Worm (Caenorhabditis elegans) whole organism, L1 larva: ENCODE results near the gene del-10.

Source experiments
- C04F5.9 ChIP-seq: sonication (generic microtip); optimal IDR thresholded peaks from 2 replicates; lab custom pipeline; 2016; ENCODE audit warnings: missing genetic modification characterization, missing compliant biosample characterization
- C16A3.4 ChIP-seq: fragments of 150-350 bp; optimal IDR thresholded peaks from 2 replicates; lab custom pipeline; 2014; ENCODE audit warnings: missing biosample characterization, missing genetic modification characterization
- F16B12.6 ChIP-seq: fragments of 150-350 bp; optimal IDR thresholded peaks from 2 replicates; lab custom pipeline; 2014; ENCODE audit warnings: missing biosample characterization, missing genetic modification characterization
- Y116A8C.19 ChIP-seq: sonication (generic microtip); optimal IDR thresholded peaks from 2 replicates; lab custom pipeline; 2016; ENCODE audit warnings: missing compliant biosample characterization, missing genetic modification characterization, borderline replicate concordance
- blmp-1 ChIP-seq: fragments of 150-350 bp; optimal IDR thresholded peaks from 2 replicates; lab custom pipeline; 2014; ENCODE audit warnings: missing biosample characterization, missing genetic modification characterization
- ceh-90 ChIP-seq: sonication (generic microtip); optimal IDR thresholded peaks from 2 replicates; lab custom pipeline; 2016; ENCODE audit warnings: missing genetic modification characterization, missing compliant biosample characterization
- dsc-1 ChIP-seq: sonication (generic microtip); optimal IDR thresholded peaks from 2 replicates; lab custom pipeline; 2016; ENCODE audit warnings: mild to moderate bottlenecking, missing genetic modification characterization, missing compliant biosample characterization
- efl-1 ChIP-seq, 4 experiments: fragments of 150-350 bp; optimal IDR thresholded peaks in 3 of 4; peaks in 1 of 4; 1 replicate in 1 of 4; 2 replicates in 3 of 4; lab custom pipeline; 2014; ENCODE audit warnings: missing biosample characterization in 2 of 4, missing genetic modification characterization in 2 of 4, missing genetic modification reagents in 2 of 4
- elt-2 ChIP-seq: sonication (generic microtip); optimal IDR thresholded peaks from 2 replicates; lab custom pipeline; 2016; ENCODE audit warnings: missing genetic modification characterization, mild to moderate bottlenecking, inconsistent platforms, missing compliant biosample characterization, missing genetic modification reagents
- ets-5 ChIP-seq: fragments of 200-800 bp; sonication (Bioruptor generic); IDR thresholded peaks from 2 replicates; pipeline ENCODE4 v1.3.6; 2022; ENCODE audit warnings: missing genetic modification characterization, missing compliant biosample characterization
- fkh-4 ChIP-seq: sonication (generic microtip); optimal IDR thresholded peaks from 2 replicates; lab custom pipeline; 2016; ENCODE audit warnings: missing compliant biosample characterization, missing genetic modification characterization, borderline replicate concordance
- fkh-8 ChIP-seq: sonication (generic microtip); optimal IDR thresholded peaks from 2 replicates; lab custom pipeline; 2016; ENCODE audit warnings: mild to moderate bottlenecking, missing genetic modification characterization, missing compliant biosample characterization
- lin-13 ChIP-seq: fragments of 150-350 bp; optimal IDR thresholded peaks from 2 replicates; lab custom pipeline; 2014; ENCODE audit warnings: missing biosample characterization, missing genetic modification reagents, missing genetic modification characterization
- lin-14 ChIP-seq: fragments of 200-800 bp; sonication (Bioruptor generic); optimal IDR thresholded peaks from 2 replicates; lab custom pipeline; 2018; ENCODE audit warnings: mild to moderate bottlenecking, missing genetic modification characterization, moderate library complexity, missing compliant biosample characterization
- lin-15B ChIP-seq: fragments of 150-350 bp; sonication (generic microtip); optimal IDR thresholded peaks from 3 replicates; lab custom pipeline; 2014; ENCODE audit warnings: missing biosample characterization, missing genetic modification characterization
- lin-39 ChIP-seq: fragments of 150-350 bp; optimal IDR thresholded peaks from 2 replicates; lab custom pipeline; 2014; ENCODE audit warnings: missing biosample characterization, missing genetic modification reagents, missing genetic modification characterization
- lsy-2 ChIP-seq, 2 experiments: fragments of 150-350 bp; optimal IDR thresholded peaks; 2 replicates each; lab custom pipeline; 2014; ENCODE audit warnings: missing biosample characterization in 2 of 2, missing genetic modification characterization in 2 of 2
- mab-9 ChIP-seq: fragments of 200-800 bp; sonication (Bioruptor generic); IDR thresholded peaks from 2 replicates; pipeline ENCODE4 v1.3.6; 2022; ENCODE audit warnings: missing genetic modification reagents, missing genetic modification characterization, missing compliant biosample characterization
- mef-2 ChIP-seq: fragments of 150-350 bp; optimal IDR thresholded peaks from 2 replicates; lab custom pipeline; 2014; ENCODE audit warnings: missing biosample characterization, missing genetic modification characterization
- nhr-20 ChIP-seq: sonication (generic microtip); optimal IDR thresholded peaks from 2 replicates; lab custom pipeline; 2016; ENCODE audit warnings: mild to moderate bottlenecking, missing genetic modification characterization, missing compliant biosample characterization
- nhr-47 ChIP-seq: sonication (generic microtip); optimal IDR thresholded peaks from 2 replicates; lab custom pipeline; 2016; ENCODE audit warnings: mild to moderate bottlenecking, missing genetic modification characterization, moderate library complexity, missing compliant biosample characterization
- nhr-71 ChIP-seq: sonication (generic microtip); optimal IDR thresholded peaks from 2 replicates; lab custom pipeline; 2016; ENCODE audit warnings: mild to moderate bottlenecking, missing genetic modification characterization, moderate library complexity, missing compliant biosample characterization
- rnt-1 ChIP-seq: sonication (generic microtip); optimal IDR thresholded peaks from 2 replicates; lab custom pipeline; 2016; ENCODE audit warnings: mild to moderate bottlenecking, missing genetic modification characterization, moderate library complexity, missing compliant biosample characterization
- snpc-4 ChIP-seq: fragments of 150-350 bp; optimal IDR thresholded peaks from 2 replicates; lab custom pipeline; 2014; ENCODE audit warnings: missing biosample characterization, missing genetic modification characterization
- sox-4 ChIP-seq: sonication (generic microtip); optimal IDR thresholded peaks from 2 replicates; lab custom pipeline; 2016; ENCODE audit warnings: missing genetic modification characterization, missing compliant biosample characterization
- sup-37 ChIP-seq: fragments of 200-800 bp; sonication (Bioruptor generic); optimal IDR thresholded peaks from 2 replicates; lab custom pipeline; 2018; ENCODE audit warnings: mild to moderate bottlenecking, missing genetic modification characterization, missing compliant biosample characterization
- swsn-7 ChIP-seq: sonication (generic microtip); optimal IDR thresholded peaks from 2 replicates; lab custom pipeline; 2016; ENCODE audit warnings: missing genetic modification characterization, missing compliant biosample characterization
- tlp-1 ChIP-seq: fragments of 150-350 bp; optimal IDR thresholded peaks from 2 replicates; lab custom pipeline; 2014; ENCODE audit warnings: missing biosample characterization, missing genetic modification characterization
- unc-130 ChIP-seq: fragments of 150-350 bp; optimal IDR thresholded peaks from 2 replicates; lab custom pipeline; 2017; ENCODE audit warnings: missing biosample characterization, missing genetic modification characterization, inconsistent platforms
- unc-30 ChIP-seq: sonication (generic microtip); optimal IDR thresholded peaks from 2 replicates; lab custom pipeline; 2017; ENCODE audit warnings: missing biosample characterization, missing genetic modification characterization
- unc-62 ChIP-seq: fragments of 150-350 bp; optimal IDR thresholded peaks from 2 replicates; lab custom pipeline; 2014; ENCODE audit warnings: missing biosample characterization, missing genetic modification reagents, missing genetic modification characterization
- vab-15 ChIP-seq: sonication (generic microtip); optimal IDR thresholded peaks from 2 replicates; lab custom pipeline; 2017; ENCODE audit warnings: missing genotype, mild to moderate bottlenecking, missing genetic modification characterization, missing compliant biosample characterization

The del-10 gene

ce11 chrII:6482102-6482501 lies at the start of gene del-10:
Gene del-10 (minus strand): TSS chrII:6482125.
- TF ChIP-seq nhr-71 (tag; lab: Kevin White, UChicago) = peak; percentile 12
- peak in 1 of 2 experiments; percentile 12 for TF ChIP-seq lsy-2 (tag; optimal IDR thresholded peaks at IDR 0.05; lab: Kevin White, UChicago)
- TF ChIP-seq mab-9 = no peak
- peak; percentile 56 for TF ChIP-seq rnt-1
- TF ChIP-seq F16B12.6 (tag; lab: Kevin White, UChicago) = no peak
- peak; percentile 17 for TF ChIP-seq unc-130
- TF ChIP-seq lin-14 (GFP tag; lab: Kevin White, UChicago) = peak; percentile 27

ce11 chrII:6531527-6531926 lies 49.6 kb upstream of the del-10 start, which contains the start of gene abch-1:
Gene abch-1 (minus strand): TSS chrII:6531627.
- TF ChIP-seq nhr-20 (tag; lab: Kevin White, UChicago) = no peak
- no peak for TF ChIP-seq sox-4 (tag; lab: Kevin White, UChicago)
- no peak for TF ChIP-seq blmp-1 (tag; lab: Kevin White, UChicago)
- TF ChIP-seq swsn-7 (tag; lab: Kevin White, UChicago) = no peak
- TF ChIP-seq dsc-1 (tag; lab: Kevin White, UChicago) = no peak
- TF ChIP-seq mef-2 (tag; lab: Kevin White, UChicago) = no peak
- TF ChIP-seq ets-5 (GFP tag; lab: Robert Waterston, UW) = no peak
- no peak for TF ChIP-seq lin-15B (tag; lab: Kevin White, UChicago)

ce11 chrII:6528629-6529028 lies 46.7 kb upstream of the del-10 start, which contains the start of gene C56E6.4:
Gene C56E6.4 (minus strand): TSS chrII:6528729.
- no peak for TF ChIP-seq C16A3.4 (tag; lab: Kevin White, UChicago)
- TF ChIP-seq unc-130 = no peak
- TF ChIP-seq fkh-8 (tag; lab: Kevin White, UChicago) = no peak
- no peak for TF ChIP-seq lin-39 (tag; lab: Kevin White, UChicago)
- no peak for TF ChIP-seq vab-15 (tag; lab: Kevin White, UChicago)
- no peak for TF ChIP-seq unc-30 (tag; lab: Kevin White, UChicago)
- no peak for TF ChIP-seq lin-15B (tag; lab: Kevin White, UChicago)
- TF ChIP-seq mab-9 = no peak
- no peak for TF ChIP-seq Y116A8C.19 (tag; lab: Kevin White, UChicago)
- no peak for TF ChIP-seq sup-37 (GFP tag; lab: Kevin White, UChicago)
- TF ChIP-seq nhr-47 (tag; lab: Kevin White, UChicago) = no peak
- no peak for TF ChIP-seq snpc-4 (tag; lab: Kevin White, UChicago)
- TF ChIP-seq, all 84 proteins: peak for 0

ce11 chrII:6526136-6526684 lies 44.3 kb upstream of the del-10 start:
- TF ChIP-seq lin-14 (GFP tag; lab: Kevin White, UChicago) (no peak), fkh-4 (tag; lab: Kevin White, UChicago) (no peak), unc-62 (GFP tag; lab: Kevin White, UChicago) (no peak), efl-1 (optimal IDR thresholded peaks at IDR 0.05; lab: Kevin White, UChicago) (no peak), efl-1 (GFP tag; optimal IDR thresholded peaks at IDR 0.05 in 1 of 2; lab: Kevin White, UChicago) (peak in 1 of 2 experiments; percentile 56), blmp-1 (tag; lab: Kevin White, UChicago) (no peak)
- TF ChIP-seq, all 84 proteins: peak for 1

ce11 chrII:6524501-6524977 lies 42.6 kb upstream of the del-10 start, which contains the start of gene C56E6.2:
Gene C56E6.2 (plus strand): TSS chrII:6524927.
- TF ChIP-seq ceh-90 (tag; lab: Kevin White, UChicago) (no peak), lin-13 (GFP tag; lab: Kevin White, UChicago) (no peak), C04F5.9 (tag; lab: Kevin White, UChicago) (no peak), unc-130 (no peak), elt-2 (tag; lab: Kevin White, UChicago) (peak; percentile 2), tlp-1 (tag; lab: Kevin White, UChicago) (no peak)
